Fruit fly (Drosophila melanogaster): Measurements from ENCODE around the gene Cpr12A.

- TF ChIP-seq psq (GFP tag; optimal IDR thresholded peaks at IDR 0.05), result no peak
- no peak for TF ChIP-seq foxo (GFP tag; optimal IDR thresholded peaks at IDR 0.05)
- TF ChIP-seq Dif (GFP tag; optimal IDR thresholded peaks at IDR 0.05; ENCODE audit: partially characterized antibody), result no peak
- no peak for TF ChIP-seq Vsx2 (GFP tag; optimal IDR thresholded peaks at IDR 0.05; ENCODE audit: partially characterized antibody)
- no peak for TF ChIP-seq Jra (GFP tag; optimal IDR thresholded peaks at IDR 0.05)
- no peak for TF ChIP-seq Abd-B (GFP tag; optimal IDR thresholded peaks at IDR 0.05)
- TF ChIP-seq Hr78 (GFP tag; optimal IDR thresholded peaks at IDR 0.05), result no peak
- TF ChIP-seq usp (GFP tag; optimal IDR thresholded peaks at IDR 0.05), result no peak
These were observed 9.3 kb upstream of the Cpr12A start, which contains the start of gene CG15756 for dm6 chrX:13534100-13534499.

Data from whole organism, wandering third instar larva.